Worm (Caenorhabditis elegans) whole organism, L3 larva: ENCODE data around the gene daf-15.

Experiments used
- R02D3.7 ChIP-seq: fragments of 150-350 bp; optimal IDR thresholded peaks from 2 replicates; lab custom pipeline; 2014; ENCODE audit warnings: missing biosample characterization, missing genetic modification characterization
- ZK546.5 ChIP-seq: sonication (generic microtip); optimal IDR thresholded peaks from 2 replicates; lab custom pipeline; 2017; ENCODE audit warnings: missing biosample characterization, missing genetic modification characterization
- ama-1 ChIP-seq: fragments of 150-350 bp; optimal IDR thresholded peaks from 2 replicates; lab custom pipeline; 2018
- ceh-16 ChIP-seq: sonication (generic microtip); optimal IDR thresholded peaks from 2 replicates; lab custom pipeline; 2017; ENCODE audit warnings: missing biosample characterization, missing genetic modification characterization
- ceh-82 ChIP-seq: fragments of 150-350 bp; optimal IDR thresholded peaks from 2 replicates; lab custom pipeline; 2014; ENCODE audit warnings: missing biosample characterization, missing genetic modification characterization
- ceh-9 ChIP-seq: sonication (generic microtip); optimal IDR thresholded peaks from 2 replicates; lab custom pipeline; 2018; ENCODE audit warnings: missing biosample characterization, missing genetic modification characterization
- daf-12 ChIP-seq: fragments of 150-350 bp; optimal IDR thresholded peaks from 2 replicates; lab custom pipeline; 2014; ENCODE audit warnings: missing biosample characterization, missing genetic modification reagents, missing genetic modification characterization
- egl-5 ChIP-seq: fragments of 150-350 bp; optimal IDR thresholded peaks from 2 replicates; lab custom pipeline; 2017; ENCODE audit warnings: missing biosample characterization, missing genetic modification reagents, missing genetic modification characterization, inconsistent platforms
- elt-1 ChIP-seq: fragments of 150-350 bp; optimal IDR thresholded peaks from 2 replicates; lab custom pipeline; 2014; ENCODE audit warnings: missing biosample characterization, missing genetic modification characterization
- elt-2 ChIP-seq: sonication (generic microtip); optimal IDR thresholded peaks from 2 replicates; lab custom pipeline; 2016; ENCODE audit warnings: missing genetic modification reagents, mild to moderate bottlenecking, missing genetic modification characterization, missing compliant biosample characterization
- elt-3 ChIP-seq, 3 experiments: fragments of 150-350 bp in 1 of 3; sonication (generic microtip) in 2 of 3; optimal IDR thresholded peaks; 2 replicates in 2 of 3; 4 replicates in 1 of 3; lab custom pipeline; 2014 to 2017; ENCODE audit warnings: missing biosample characterization in 3 of 3, missing genetic modification characterization in 3 of 3
- eor-1 ChIP-seq, 2 experiments: fragments of 150-350 bp; optimal IDR thresholded peaks; 2 replicates each; lab custom pipeline; 2014 to 2018; ENCODE audit warnings: missing biosample characterization in 2 of 2, missing genetic modification characterization in 2 of 2
- fkh-2 ChIP-seq: fragments of 150-350 bp; optimal IDR thresholded peaks from 2 replicates; lab custom pipeline; 2014; ENCODE audit warnings: missing biosample characterization, missing genetic modification reagents, missing genetic modification characterization
- fos-1 ChIP-seq: fragments of 150-350 bp; optimal IDR thresholded peaks from 2 replicates; lab custom pipeline; 2014; ENCODE audit warnings: missing biosample characterization, missing genetic modification characterization
- hmg-11 ChIP-seq: sonication (generic microtip); optimal IDR thresholded peaks from 2 replicates; lab custom pipeline; 2016; ENCODE audit warnings: missing genetic modification characterization, missing compliant biosample characterization
- jun-1 ChIP-seq: fragments of 150-350 bp; optimal IDR thresholded peaks from 2 replicates; lab custom pipeline; 2014; ENCODE audit warnings: missing biosample characterization, missing genetic modification reagents, missing genetic modification characterization
- lin-15B ChIP-seq: fragments of 150-350 bp; optimal IDR thresholded peaks from 2 replicates; lab custom pipeline; 2014; ENCODE audit warnings: missing biosample characterization, missing genetic modification characterization
- lsy-12 ChIP-seq: sonication (generic microtip); optimal IDR thresholded peaks from 2 replicates; lab custom pipeline; 2016; ENCODE audit warnings: mild to moderate bottlenecking, missing genetic modification characterization, missing compliant biosample characterization
- mdl-1 ChIP-seq: fragments of 150-350 bp; optimal IDR thresholded peaks from 2 replicates; lab custom pipeline; 2014; ENCODE audit warnings: missing biosample characterization, missing genetic modification characterization
- nfya-1 ChIP-seq: sonication (generic microtip); optimal IDR thresholded peaks from 2 replicates; lab custom pipeline; 2017; ENCODE audit warnings: missing genetic modification characterization, mild to moderate bottlenecking, missing compliant biosample characterization, antibody characterized with exemption, moderate library complexity; ENCODE audit not compliant: insufficient read depth
- nhr-23 ChIP-seq: fragments of 150-350 bp; optimal IDR thresholded peaks from 2 replicates; lab custom pipeline; 2014; ENCODE audit warnings: missing biosample characterization, missing genetic modification reagents, missing genetic modification characterization
- nhr-237 ChIP-seq: fragments of 150-350 bp; optimal IDR thresholded peaks from 2 replicates; lab custom pipeline; 2014; ENCODE audit warnings: missing biosample characterization, missing genetic modification characterization
- nhr-28 ChIP-seq: fragments of 150-350 bp; optimal IDR thresholded peaks from 2 replicates; lab custom pipeline; 2014; ENCODE audit warnings: missing biosample characterization, missing genetic modification characterization
- nhr-43 ChIP-seq: sonication (generic microtip); optimal IDR thresholded peaks from 2 replicates; lab custom pipeline; 2016; ENCODE audit warnings: mild to moderate bottlenecking, missing genetic modification characterization, missing compliant biosample characterization; ENCODE audit not compliant: poor library complexity, severe bottlenecking
- nhr-67 ChIP-seq: fragments of 150-350 bp; optimal IDR thresholded peaks from 2 replicates; lab custom pipeline; 2014; ENCODE audit warnings: missing biosample characterization, missing genetic modification characterization
- nhr-77 ChIP-seq: fragments of 150-350 bp; optimal IDR thresholded peaks from 2 replicates; lab custom pipeline; 2014; ENCODE audit warnings: missing biosample characterization, missing genetic modification characterization
- pha-4 ChIP-seq: fragments of 150-350 bp; optimal IDR thresholded peaks from 2 replicates; lab custom pipeline; 2014; ENCODE audit warnings: missing biosample characterization, missing genetic modification reagents, missing genetic modification characterization
- pqm-1 ChIP-seq: fragments of 150-350 bp; optimal IDR thresholded peaks from 2 replicates; lab custom pipeline; 2017; ENCODE audit warnings: missing biosample characterization, missing genetic modification characterization, inconsistent platforms
- sea-2 ChIP-seq: fragments of 150-350 bp; sonication (generic microtip); optimal IDR thresholded peaks from 4 replicates; lab custom pipeline; 2014; ENCODE audit warnings: missing biosample characterization, missing genetic modification reagents, missing genetic modification characterization
- skn-1 ChIP-seq: fragments of 150-350 bp; optimal IDR thresholded peaks from 2 replicates; lab custom pipeline; 2014; ENCODE audit warnings: missing biosample characterization, missing genetic modification characterization
- snpc-4 ChIP-seq: fragments of 150-350 bp; optimal IDR thresholded peaks from 2 replicates; lab custom pipeline; 2014; ENCODE audit warnings: missing biosample characterization, missing genetic modification characterization
- tbx-2 ChIP-seq: sonication (generic microtip); optimal IDR thresholded peaks from 2 replicates; lab custom pipeline; 2016; ENCODE audit warnings: mild to moderate bottlenecking, missing genetic modification characterization, missing compliant biosample characterization
- unc-39 ChIP-seq: sonication (generic microtip); optimal IDR thresholded peaks from 4 replicates; lab custom pipeline; 2017; ENCODE audit warnings: missing biosample characterization, missing genetic modification characterization
- unc-62 ChIP-seq: fragments of 150-350 bp; sonication (generic microtip); optimal IDR thresholded peaks from 4 replicates; lab custom pipeline; 2014; ENCODE audit warnings: missing biosample characterization, missing genetic modification reagents, missing genetic modification characterization
- zag-1 ChIP-seq: fragments of 150-350 bp; optimal IDR thresholded peaks from 2 replicates; lab custom pipeline; 2014; ENCODE audit warnings: missing biosample characterization, missing genetic modification characterization
- ztf-11 ChIP-seq: fragments of 150-350 bp; optimal IDR thresholded peaks from 2 replicates; lab custom pipeline; 2014; ENCODE audit warnings: missing biosample characterization, missing genetic modification characterization

The daf-15 gene

DNA sequence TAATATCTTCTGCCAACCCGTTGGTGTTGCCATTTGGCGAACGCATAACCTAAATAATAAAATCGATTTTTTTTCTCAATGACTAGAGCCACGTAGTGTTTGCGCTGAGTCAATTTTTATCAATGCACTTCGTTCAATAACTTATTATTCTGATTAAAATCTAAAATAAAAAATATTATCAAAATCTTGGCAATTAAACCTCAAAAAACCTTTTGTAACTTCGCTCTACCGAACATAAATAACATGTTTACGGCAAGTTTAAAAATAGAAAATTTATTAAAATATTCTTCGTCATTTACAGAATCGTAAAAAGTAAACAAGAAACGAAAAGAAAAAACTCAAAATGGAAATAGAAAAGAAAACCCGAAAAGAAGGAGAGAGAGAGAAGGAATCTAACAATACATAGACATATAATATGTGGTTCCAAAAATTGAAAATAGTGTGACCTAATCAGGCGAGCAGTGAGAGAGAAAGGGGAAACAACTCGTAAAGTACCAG, 42.9 kb upstream of the daf-15 start, which contains the start of gene pigc-1:
TSS of gene pigc-1 (minus strand) at position 51 of the 498 bp plus-strand sequence.
- peak; percentile 80 for TF ChIP-seq pha-4 (tag; lab: Kevin White, UChicago)
- TF ChIP-seq nhr-237 (tag; lab: Kevin White, UChicago): no peak

DNA sequence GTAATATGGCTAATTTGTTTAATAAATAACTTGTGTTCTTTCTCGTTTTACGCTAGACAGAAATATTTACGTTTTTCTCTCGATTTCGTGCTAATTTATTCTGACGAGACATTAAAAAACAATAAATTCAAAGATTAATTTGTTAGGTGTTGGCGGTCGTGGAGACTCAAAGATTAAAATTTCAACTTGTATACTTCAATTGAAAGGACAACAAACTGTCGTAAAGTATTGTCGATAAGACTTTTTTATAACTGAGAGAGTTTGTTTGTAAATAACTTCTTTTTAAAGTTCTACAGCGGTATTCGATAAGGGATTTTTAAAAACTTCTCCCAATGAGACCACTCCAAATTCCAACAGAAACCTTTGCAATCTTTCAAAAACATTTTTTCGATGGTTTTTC, 32.3 kb upstream of the daf-15 start:
- TF ChIP-seq tbx-2 (tag; lab: Kevin White, UChicago): no peak
- TF ChIP-seq fkh-2: no peak
- no peak for TF ChIP-seq sea-2 (GFP tag; lab: Kevin White, UChicago)
- no peak for TF ChIP-seq R02D3.7
- TF ChIP-seq lsy-12 (tag; lab: Kevin White, UChicago): no peak
- TF ChIP-seq eor-1 (tag; optimal IDR thresholded peaks at IDR 0.05; lab: Kevin White, UChicago): no peak
- no peak for TF ChIP-seq ceh-16 (tag; lab: Kevin White, UChicago)
- no peak for TF ChIP-seq ceh-82 (tag; lab: Kevin White, UChicago)
- no peak for TF ChIP-seq nhr-28 (tag; lab: Kevin White, UChicago)
- no peak for TF ChIP-seq elt-1 (tag; lab: Kevin White, UChicago)
- TF ChIP-seq nfya-1 (tag; lab: Kevin White, UChicago): no peak
- TF ChIP-seq elt-3 (tag; optimal IDR thresholded peaks at IDR 0.05; lab: Kevin White, UChicago): no peak
- TF ChIP-seq skn-1 (tag; lab: Kevin White, UChicago): no peak
- TF ChIP-seq unc-39 (tag; lab: Kevin White, UChicago): no peak
- TF ChIP-seq ZK546.5 (tag; lab: Kevin White, UChicago): no peak
- no peak for TF ChIP-seq unc-62 (GFP tag; lab: Kevin White, UChicago)
- TF ChIP-seq jun-1 (tag; lab: Kevin White, UChicago): no peak
- TF ChIP-seq ceh-9: no peak
- no peak for TF ChIP-seq daf-12

DNA sequence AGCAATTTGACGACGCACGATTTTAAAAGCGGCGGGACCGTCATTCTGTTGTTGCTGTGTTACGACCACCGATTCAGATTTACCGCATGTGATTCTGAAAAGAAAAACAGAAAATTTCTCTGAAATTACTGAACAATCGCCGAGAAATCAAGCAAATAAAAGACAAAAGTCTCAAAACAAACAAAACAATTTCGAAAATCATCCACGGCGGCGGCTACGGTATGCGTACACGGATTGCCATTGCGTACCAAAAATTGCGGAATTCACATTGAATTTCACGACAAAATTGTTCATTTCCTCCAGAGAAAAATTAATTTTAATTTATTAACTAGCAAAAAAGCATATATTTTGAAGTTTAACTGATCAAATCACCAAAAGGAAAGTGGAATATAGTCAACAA, 19.6 kb upstream of the daf-15 start, which contains the start of gene pezo-1:
TSS of gene pezo-1 (minus strand) at position 101 of the 400 bp plus-strand sequence.
- TF ChIP-seq hmg-11 (tag; lab: Kevin White, UChicago) (no peak), sea-2 (GFP tag; lab: Kevin White, UChicago) (no peak), snpc-4 (tag; lab: Kevin White, UChicago) (no peak), mdl-1 (no peak), elt-3 (tag; optimal IDR thresholded peaks at IDR 0.05; lab: Kevin White, UChicago) (no peak)

- TF ChIP-seq elt-2 (tag; lab: Kevin White, UChicago) (no peak), egl-5 (no peak), ama-1 (no peak), nhr-67 (no peak), nhr-23 (no peak), zag-1 (no peak), eor-1 (tag; optimal IDR thresholded peaks at IDR 0.05; lab: Kevin White, UChicago) (no peak), daf-12 (no peak), nhr-43 (tag; lab: Kevin White, UChicago) (no peak), nfya-1 (tag; lab: Kevin White, UChicago) (no peak), ZK546.5 (tag; lab: Kevin White, UChicago) (no peak), pha-4 (tag; lab: Kevin White, UChicago) (peak; percentile 90), lin-15B (no peak), snpc-4 (tag; lab: Kevin White, UChicago) (peak; percentile 21), lsy-12 (tag; lab: Kevin White, UChicago) (no peak), sea-2 (GFP tag; lab: Kevin White, UChicago) (no peak), fos-1 (tag; lab: Kevin White, UChicago) (no peak), elt-3 (tag; optimal IDR thresholded peaks at IDR 0.05; lab: Kevin White, UChicago) (no peak), fkh-2 (no peak), ztf-11 (tag; lab: Kevin White, UChicago) (no peak), nhr-237 (tag; lab: Kevin White, UChicago) (no peak), nhr-77 (tag; lab: Kevin White, UChicago) (no peak), ceh-16 (tag; lab: Kevin White, UChicago) (no peak), tbx-2 (tag; lab: Kevin White, UChicago) (no peak), pqm-1 (tag; lab: Kevin White, UChicago) (peak; percentile 31), unc-39 (tag; lab: Kevin White, UChicago) (no peak)
- TF ChIP-seq, all 47 proteins: peak for 3
Observed at ce11 chrIV:9367852-9368627, 18.0 kb upstream of the daf-15 start.
